Fruit fly (Drosophila melanogaster): Measurements from ENCODE around the gene Rm62.

DNA sequence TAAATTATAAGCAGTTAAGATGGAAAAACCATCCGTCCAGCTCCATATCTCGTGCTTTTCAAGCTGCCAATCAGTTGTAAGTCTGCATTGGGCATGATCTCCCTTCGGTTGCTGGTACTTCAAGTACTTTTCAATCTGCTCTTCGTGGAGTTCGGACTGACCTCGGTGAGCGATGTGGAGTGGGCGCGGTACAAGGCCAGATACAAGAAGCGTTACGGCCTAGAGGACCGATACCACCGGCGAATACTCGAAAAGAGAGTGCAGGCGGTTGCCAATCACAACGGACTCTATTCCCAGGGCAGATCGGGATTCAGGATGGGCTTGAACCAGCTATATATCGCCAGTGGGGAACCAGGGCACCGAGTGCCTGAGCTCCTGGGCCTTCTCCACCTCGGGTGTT lies 19.3 kb upstream of the Rm62 start:
- TF ChIP-seq CG33017 (tag; optimal IDR thresholded peaks at IDR 0.05) (no peak), CG11617 (GFP tag; optimal IDR thresholded peaks at IDR 0.05) (no peak), CG14711 (tag; optimal IDR thresholded peaks at IDR 0.05) (no peak), tj (GFP tag; optimal IDR thresholded peaks at IDR 0.05) (no peak), CG7101 (tag; optimal IDR thresholded peaks at IDR 0.05) (no peak), kay (GFP tag; ENCODE audit: borderline replicate concordance) (no peak), cnc (optimal IDR thresholded peaks at IDR 0.05) (no peak)

Measured in whole organism, adult.